Fruit fly (Drosophila melanogaster): ENCODE measurements around the gene Sh.

The Sh gene

dm6 chrX:18090333-18090732, 27.3 kb upstream of the Sh start, which contains the start of gene Swt1 (continued):
- TF ChIP-seq CG4854 (GFP tag; optimal IDR thresholded peaks at IDR 0.05) (no peak), CG30020 (tag; optimal IDR thresholded peaks at IDR 0.05) (peak; percentile 6), CG3847 (GFP tag; IDR thresholded peaks at IDR 0.05) (no peak), CG12391 (tag; optimal IDR thresholded peaks at IDR 0.05) (peak; percentile 30), Ravus (GFP tag; IDR thresholded peaks at IDR 0.05) (no peak), CG31365 (tag; optimal IDR thresholded peaks at IDR 0.05) (no peak), CG17912 (GFP tag; optimal IDR thresholded peaks at IDR 0.05) (no peak), chinmo (GFP tag; IDR thresholded peaks at IDR 0.05; ENCODE audit: partially characterized antibody) (peak; percentile 28; the same call in 1 of the 4 replicates)

dm6 chrX:18088432-18088831, 25.4 kb upstream of the Sh start, which contains the start of gene CG7536:
Gene CG7536, minus strand, starts transcription at chrX:18088532.
- TF ChIP-seq CG7963 (GFP tag; IDR thresholded peaks at IDR 0.05; ENCODE audit: partially characterized antibody) (no peak), CG17829 (tag; optimal IDR thresholded peaks at IDR 0.05) (no peak), pfk (GFP tag; optimal IDR thresholded peaks at IDR 0.05) (no peak)

dm6 chrX:18085470-18085797, 22.4 kb upstream of the Sh start, which contains the start of gene Ada3:
Gene Ada3, plus strand, starts transcription at chrX:18085761.
- TF ChIP-seq MTF-1 (GFP tag; optimal IDR thresholded peaks at IDR 0.05; ENCODE audit: borderline replicate concordance) = no peak
- peak; percentile 75 for TF ChIP-seq ems (GFP tag; optimal IDR thresholded peaks at IDR 0.05)
- TF ChIP-seq Vsx1 (GFP tag; optimal IDR thresholded peaks at IDR 0.05) = peak; percentile 29
- peak; percentile 79 for TF ChIP-seq CoRest (tag; optimal IDR thresholded peaks at IDR 0.05)
- TF ChIP-seq gt (GFP tag; IDR thresholded peaks at IDR 0.05) = no peak
- no peak; the same call in 1 of the 2 replicates for TF ChIP-seq CG5953 (GFP tag; IDR thresholded peaks at IDR 0.05)
- peak; percentile 58 for TF ChIP-seq CG12744 (GFP tag; optimal IDR thresholded peaks at IDR 0.05)
- peak; percentile 46 for TF ChIP-seq CG11085 (GFP tag; IDR thresholded peaks at IDR 0.05)
- TF ChIP-seq Rx (GFP tag; IDR thresholded peaks at IDR 0.05) = no peak
- TF ChIP-seq CG1233 (GFP tag; optimal IDR thresholded peaks at IDR 0.05) = peak; percentile 62
- TF ChIP-seq CG2712 (tag; optimal IDR thresholded peaks at IDR 0.05) = peak; percentile 74
- TF ChIP-seq Bdp1 (GFP tag; optimal IDR thresholded peaks at IDR 0.05) = peak; percentile 58
- peak; percentile 68 for TF ChIP-seq CG7556 (GFP tag; optimal IDR thresholded peaks at IDR 0.05)
- no peak for TF ChIP-seq Trl (optimal IDR thresholded peaks at IDR 0.05)
- peak; percentile 73 for TF ChIP-seq Trl (GFP tag; optimal IDR thresholded peaks at IDR 0.05)
- no peak for TF ChIP-seq sens-2 (GFP tag; IDR thresholded peaks at IDR 0.05)
- no peak for TF ChIP-seq MESR4 (GFP tag; optimal IDR thresholded peaks at IDR 0.05)
- TF ChIP-seq nom (GFP tag; optimal IDR thresholded peaks at IDR 0.05) = peak; percentile 32
- TF ChIP-seq CG3281 (GFP tag; optimal IDR thresholded peaks at IDR 0.05) = peak; percentile 81
- TF ChIP-seq dimm (GFP tag; IDR thresholded peaks at IDR 0.05) = no peak
- peak; percentile 83 for TF ChIP-seq phol (tag; optimal IDR thresholded peaks at IDR 0.05)
- TF ChIP-seq so (GFP tag; IDR thresholded peaks at IDR 0.05) = peak; percentile 50; the same call in 1 of the 3 replicates
- TF ChIP-seq CG10979 (tag; optimal IDR thresholded peaks at IDR 0.05) = peak; percentile 57
- TF ChIP-seq CG9437 (GFP tag; optimal IDR thresholded peaks at IDR 0.05) = peak; percentile 51
- peak; percentile 57 for TF ChIP-seq twi (tag; optimal IDR thresholded peaks at IDR 0.05)
- peak; percentile 45 for TF ChIP-seq Myb (GFP tag; optimal IDR thresholded peaks at IDR 0.05)
- TF ChIP-seq CG7839 (tag; optimal IDR thresholded peaks at IDR 0.05) = peak; percentile 77
- TF ChIP-seq Blimp-1 (GFP tag; optimal IDR thresholded peaks at IDR 0.05) = peak; percentile 55
- TF ChIP-seq CG14860 (GFP tag; IDR thresholded peaks at IDR 0.05; ENCODE audit: partially characterized antibody) = no peak
- TF ChIP-seq CG12942 (GFP tag; optimal IDR thresholded peaks at IDR 0.05) = peak; percentile 66
- peak; percentile 60 for TF ChIP-seq Bteb2 (GFP tag; optimal IDR thresholded peaks at IDR 0.05)
- TF ChIP-seq CG10462 (GFP tag; optimal IDR thresholded peaks at IDR 0.05) = peak; percentile 51
- peak; percentile 51 for TF ChIP-seq klu (GFP tag; IDR thresholded peaks at IDR 0.05)
- TF ChIP-seq CG11695 (GFP tag; IDR thresholded peaks at IDR 0.05) = peak; percentile 54; the same call in 1 of the 3 replicates
- TF ChIP-seq Chrac-16 (GFP tag; optimal IDR thresholded peaks at IDR 0.05) = peak; percentile 79
- TF ChIP-seq CG10366 (GFP tag; IDR thresholded peaks at IDR 0.05) = peak; percentile 20; the same call in 1 of the 2 replicates
- peak; percentile 73 for TF ChIP-seq pho (GFP tag; optimal IDR thresholded peaks at IDR 0.05)

All from whole organism, embryonic.